Worm (Caenorhabditis elegans) whole organism, L3 larva: ENCODE measurements around the gene sel-9.

Experiments
- ceh-28 ChIP-seq: fragments of 150-350 bp; optimal IDR thresholded peaks from 2 replicates; lab custom pipeline; 2014; ENCODE audit warnings: missing biosample characterization, missing genetic modification reagents, missing genetic modification characterization
- elt-3 ChIP-seq, 3 experiments: fragments of 150-350 bp in 1 of 3; sonication (generic microtip) in 2 of 3; optimal IDR thresholded peaks; 2 replicates in 2 of 3; 4 replicates in 1 of 3; lab custom pipeline; 2014 to 2017; ENCODE audit warnings: missing biosample characterization in 3 of 3, missing genetic modification characterization in 3 of 3
- hmg-11 ChIP-seq: sonication (generic microtip); optimal IDR thresholded peaks from 2 replicates; lab custom pipeline; 2016; ENCODE audit warnings: missing genetic modification characterization, missing compliant biosample characterization
- lin-15B ChIP-seq: fragments of 150-350 bp; optimal IDR thresholded peaks from 2 replicates; lab custom pipeline; 2014; ENCODE audit warnings: missing biosample characterization, missing genetic modification characterization
- mdl-1 ChIP-seq: fragments of 150-350 bp; optimal IDR thresholded peaks from 2 replicates; lab custom pipeline; 2014; ENCODE audit warnings: missing biosample characterization, missing genetic modification characterization
- nhr-11 ChIP-seq: fragments of 150-350 bp; optimal IDR thresholded peaks from 2 replicates; lab custom pipeline; 2014; ENCODE audit warnings: missing biosample characterization, missing genetic modification characterization
- nhr-12 ChIP-seq: fragments of 150-350 bp; optimal IDR thresholded peaks from 2 replicates; lab custom pipeline; 2014; ENCODE audit warnings: missing biosample characterization, missing genetic modification characterization
- nhr-28 ChIP-seq: fragments of 150-350 bp; optimal IDR thresholded peaks from 2 replicates; lab custom pipeline; 2014; ENCODE audit warnings: missing biosample characterization, missing genetic modification characterization
- nhr-43 ChIP-seq: sonication (generic microtip); optimal IDR thresholded peaks from 2 replicates; lab custom pipeline; 2016; ENCODE audit warnings: mild to moderate bottlenecking, missing genetic modification characterization, missing compliant biosample characterization; ENCODE audit not compliant: poor library complexity, severe bottlenecking
- nhr-77 ChIP-seq: fragments of 150-350 bp; optimal IDR thresholded peaks from 2 replicates; lab custom pipeline; 2014; ENCODE audit warnings: missing biosample characterization, missing genetic modification characterization
- snpc-4 ChIP-seq: fragments of 150-350 bp; optimal IDR thresholded peaks from 2 replicates; lab custom pipeline; 2014; ENCODE audit warnings: missing biosample characterization, missing genetic modification characterization
- unc-62 ChIP-seq: fragments of 150-350 bp; sonication (generic microtip); optimal IDR thresholded peaks from 4 replicates; lab custom pipeline; 2014; ENCODE audit warnings: missing biosample characterization, missing genetic modification reagents, missing genetic modification characterization

- TF ChIP-seq hmg-11 (tag; lab: Kevin White, UChicago) (no peak), snpc-4 (tag; lab: Kevin White, UChicago) (no peak), ceh-28 (tag; lab: Kevin White, UChicago) (no peak), nhr-77 (tag; lab: Kevin White, UChicago) (no peak), lin-15B (tag; lab: Kevin White, UChicago) (no peak), nhr-11 (tag; lab: Kevin White, UChicago) (no peak), nhr-28 (no peak), nhr-12 (tag; lab: Kevin White, UChicago) (no peak), unc-62 (GFP tag; lab: Kevin White, UChicago) (no peak), nhr-43 (tag; lab: Kevin White, UChicago) (no peak), mdl-1 (tag; lab: Kevin White, UChicago) (no peak), elt-3 (tag; optimal IDR thresholded peaks at IDR 0.05; lab: Kevin White, UChicago) (no peak)
Observed at ce11 chrV:8282933-8283332, 19.4 kb downstream of the sel-9 start.
